Worm (Caenorhabditis elegans) whole organism, L2 larva: ENCODE measurements around the gene lbp-1.

Experiments used
- R02D3.7 ChIP-seq: fragments of 150-350 bp; optimal IDR thresholded peaks from 2 replicates; lab custom pipeline; 2014; ENCODE audit warnings: missing biosample characterization, missing genetic modification characterization
- mbf-1 ChIP-seq: sonication (generic microtip); optimal IDR thresholded peaks from 2 replicates; lab custom pipeline; 2017; ENCODE audit warnings: missing biosample characterization, missing genetic modification characterization
- nhr-23 ChIP-seq: fragments of 150-350 bp; optimal IDR thresholded peaks from 2 replicates; lab custom pipeline; 2014; ENCODE audit warnings: missing biosample characterization, missing genetic modification reagents, missing genetic modification characterization
- peb-1 ChIP-seq: fragments of 150-350 bp; optimal IDR thresholded peaks from 2 replicates; lab custom pipeline; 2014; ENCODE audit warnings: missing biosample characterization, missing genetic modification characterization

DNA sequence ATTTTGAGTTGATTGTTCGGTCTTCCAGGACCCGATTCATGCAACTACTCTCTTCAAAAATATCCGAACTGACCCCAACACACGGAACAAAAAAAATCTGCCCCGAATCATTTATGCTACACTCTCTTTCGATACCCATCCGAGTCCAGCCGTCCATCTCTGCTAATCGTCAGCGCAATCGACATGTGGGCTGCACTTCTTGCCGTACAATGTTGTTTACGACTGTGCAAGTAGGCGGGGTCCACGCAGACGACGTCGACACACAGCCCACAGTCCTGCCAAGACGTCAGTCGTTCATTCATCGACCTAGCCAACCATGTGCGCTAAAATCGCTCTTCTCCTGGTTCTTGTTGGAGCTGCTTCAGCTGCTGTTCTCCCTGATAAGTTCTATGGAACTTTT lies at the start of gene lbp-1:
- TF ChIP-seq nhr-23 (tag; lab: Kevin White, UChicago) (no peak), peb-1 (tag; lab: Kevin White, UChicago) (no peak), R02D3.7 (tag; lab: Kevin White, UChicago) (no peak), mbf-1 (no peak)
